Worm (Caenorhabditis elegans): Measurements from ENCODE around the gene C24G6.8.

DNA sequence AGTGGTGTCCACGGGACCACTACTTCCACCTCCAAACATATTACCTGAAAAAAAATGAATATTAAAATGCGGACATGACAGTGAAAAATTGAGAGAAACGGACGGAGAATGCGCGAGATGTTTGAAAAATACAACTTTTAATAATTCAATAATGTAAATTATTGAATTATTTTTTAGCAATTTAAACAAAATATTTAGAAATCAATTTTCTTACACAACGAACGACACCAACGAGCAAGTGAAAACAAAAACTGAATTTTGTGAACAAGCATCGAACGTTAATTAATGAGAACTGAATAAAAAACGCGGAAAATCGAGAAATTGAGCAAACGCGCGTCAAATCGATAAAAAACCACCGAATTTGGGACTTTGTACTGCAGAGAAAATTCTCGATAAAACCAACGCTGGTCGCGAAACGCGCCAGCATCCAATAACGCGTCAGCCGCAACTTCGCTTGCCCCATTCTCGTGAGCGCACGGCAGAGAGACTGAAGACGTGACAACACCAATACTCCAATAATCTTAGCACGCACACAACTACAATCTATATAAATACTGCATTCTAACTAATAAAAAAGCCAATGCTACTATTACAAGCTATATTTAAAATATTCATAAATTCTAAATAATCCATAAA lies 30.7 kb downstream of the C24G6.8 start, which contains the start of the genes dnj-19 and nhr-47:
- no peak for TF ChIP-seq npax-4 (tag; optimal IDR thresholded peaks at IDR 0.05)
- TF ChIP-seq sox-4 (tag; optimal IDR thresholded peaks at IDR 0.05) = peak; percentile 16
- peak; percentile 38 for TF ChIP-seq F13H6.1 (tag; optimal IDR thresholded peaks at IDR 0.05)
- peak; percentile 7 for TF ChIP-seq dve-1 (tag; optimal IDR thresholded peaks at IDR 0.05)
- no peak for TF ChIP-seq fkh-10 (GFP tag; optimal IDR thresholded peaks at IDR 0.05)
- peak; percentile 54 for TF ChIP-seq pat-9 (tag; optimal IDR thresholded peaks at IDR 0.05)
- no peak for TF ChIP-seq ama-1 (optimal IDR thresholded peaks at IDR 0.05)
- peak; percentile 44 for TF ChIP-seq ceh-18 (tag; optimal IDR thresholded peaks at IDR 0.05)
- no peak for TF ChIP-seq pag-3 (tag; optimal IDR thresholded peaks at IDR 0.05; ENCODE audit: borderline replicate concordance)
- TF ChIP-seq ceh-22 (tag; optimal IDR thresholded peaks at IDR 0.05) = no peak
- TF ChIP-seq ceh-30 (tag; optimal IDR thresholded peaks at IDR 0.05) = peak; percentile 80

Data from whole organism, late embryonic.